Worm (Caenorhabditis elegans) whole organism, mixed stage, embryonic: ENCODE data around the gene ptc-1.

ENCODE experiments used
- blmp-1 ChIP-seq: fragments of 150-350 bp; optimal IDR thresholded peaks from 2 replicates; lab custom pipeline; 2014; ENCODE audit warnings: missing biosample characterization, missing genetic modification characterization
- elt-3 ChIP-seq: fragments of 150-350 bp; optimal IDR thresholded peaks from 2 replicates; lab custom pipeline; 2014; ENCODE audit warnings: missing biosample characterization, missing genetic modification characterization
- mab-5 ChIP-seq: fragments of 150-350 bp; optimal IDR thresholded peaks from 2 replicates; lab custom pipeline; 2014; ENCODE audit warnings: missing biosample characterization, missing genetic modification characterization
- mls-2 ChIP-seq: sonication (generic microtip); optimal IDR thresholded peaks from 2 replicates; lab custom pipeline; 2016; ENCODE audit warnings: mild to moderate bottlenecking, missing genetic modification characterization, moderate library complexity, missing compliant biosample characterization
- nhr-237 ChIP-seq: fragments of 150-350 bp; optimal IDR thresholded peaks from 2 replicates; lab custom pipeline; 2014; ENCODE audit warnings: missing biosample characterization, missing genetic modification characterization
- unc-62 ChIP-seq: fragments of 150-350 bp; optimal IDR thresholded peaks from 2 replicates; lab custom pipeline; 2014; ENCODE audit warnings: missing biosample characterization, missing genetic modification reagents, missing genetic modification characterization
- ztf-11 ChIP-seq: fragments of 150-350 bp; optimal IDR thresholded peaks from 2 replicates; lab custom pipeline; 2014; ENCODE audit warnings: missing biosample characterization, missing genetic modification characterization

ce11 chrII:7940848-7941247 lies 47.8 kb downstream of the ptc-1 start, which contains the start of gene ZK669.3:
- TF ChIP-seq nhr-237 (tag; lab: Kevin White, UChicago) (no peak), ztf-11 (tag; lab: Kevin White, UChicago) (no peak), unc-62 (GFP tag; lab: Kevin White, UChicago) (no peak), blmp-1 (tag; lab: Kevin White, UChicago) (no peak), mab-5 (no peak), elt-3 (tag; lab: Kevin White, UChicago) (no peak), mls-2 (tag; lab: Kevin White, UChicago) (no peak)
